Worm (Caenorhabditis elegans) whole organism, L4/young adult: Measurements from ENCODE around the gene Y60A9.1.

Experiments
- W03F9.2 ChIP-seq: fragments of 150-350 bp; optimal IDR thresholded peaks from 2 replicates; lab custom pipeline; 2014; ENCODE audit warnings: missing biosample characterization, missing genetic modification characterization
- dao-5 ChIP-seq: sonication (generic microtip); optimal IDR thresholded peaks from 2 replicates; lab custom pipeline; 2016; ENCODE audit warnings: missing genotype, missing genetic modification characterization, moderate library complexity, missing compliant biosample characterization
- him-1 ChIP-seq: sonication (generic microtip); optimal IDR thresholded peaks from 2 replicates; lab custom pipeline; 2016; ENCODE audit warnings: missing genotype, missing genetic modification reagents, missing genetic modification characterization, missing compliant biosample characterization

DNA sequence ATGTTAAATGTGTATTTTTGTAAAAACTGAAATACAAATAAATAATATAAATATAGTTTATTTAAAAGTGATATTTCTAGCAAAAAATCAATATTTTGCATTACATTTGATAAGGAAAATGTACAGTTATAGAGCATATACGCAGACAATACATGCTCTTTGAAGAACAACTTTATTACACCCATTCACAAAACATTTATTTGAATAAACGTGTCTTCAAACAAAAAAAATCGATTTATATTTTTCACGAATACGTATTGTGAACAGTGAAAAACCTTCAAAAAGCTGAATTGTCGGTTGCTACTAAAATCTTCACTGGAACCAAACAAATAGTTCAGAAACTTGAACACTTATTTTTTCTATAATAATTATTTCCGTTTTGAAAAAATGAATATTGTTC is 47.6 kb downstream of the Y60A9.1 start, which contains the start of gene K04G11.3:
- TF ChIP-seq dao-5 (tag; lab: Kevin White, UChicago) = no peak
- no peak for TF ChIP-seq him-1
- TF ChIP-seq W03F9.2 = no peak
